Fruit fly (Drosophila melanogaster) whole organism, embryonic: ENCODE measurements around the gene CG4465.
A peak's percentile ranks its signal among the peaks of the same experiment; 100 is the strongest.

Experiments used
- Atf3 ChIP-seq: fragments of 200-800 bp; sonication (Bioruptor generic); optimal IDR thresholded peaks from 3 replicates; lab custom pipeline; 2016; ENCODE audit warnings: missing biosample characterization, missing genetic modification characterization
- Atf6 ChIP-seq: fragments of 200-800 bp; sonication (Bioruptor generic); IDR thresholded peaks from 2 replicates; pipeline ENCODE4 v1.3.6; 2022; ENCODE audit warnings: missing biosample characterization, missing genetic modification characterization
- CG10366 ChIP-seq: fragments of 200-800 bp; sonication (Bioruptor generic); IDR thresholded peaks from 2 replicates; pipeline ENCODE4 v1.3.6; 2022; ENCODE audit warnings: missing biosample characterization, missing genetic modification characterization
- CG12104 ChIP-seq: fragments of 200-800 bp; sonication (Bioruptor generic); optimal IDR thresholded peaks from 3 replicates; lab custom pipeline; 2016; ENCODE audit warnings: missing biosample characterization, missing genetic modification characterization
- CG12236 ChIP-seq: fragments of 200-800 bp; sonication (Bioruptor generic); optimal IDR thresholded peaks from 2 replicates; lab custom pipeline; 2016; ENCODE audit warnings: missing biosample characterization, missing genetic modification characterization
- CG12391 ChIP-seq: fragments of 200-800 bp; sonication (Bioruptor generic); optimal IDR thresholded peaks from 3 replicates; lab custom pipeline; 2018; ENCODE audit warnings: missing biosample characterization, mild to moderate bottlenecking, missing genetic modification characterization, moderate library complexity
- CG12942 ChIP-seq: fragments of 200-800 bp; sonication (Bioruptor generic); optimal IDR thresholded peaks from 3 replicates; lab custom pipeline; 2016; ENCODE audit warnings: missing biosample characterization, missing genetic modification characterization
- CG13123 ChIP-seq: fragments of 200-800 bp; sonication (Bioruptor generic); optimal IDR thresholded peaks from 2 replicates; lab custom pipeline; 2016; ENCODE audit warnings: missing biosample characterization, missing genetic modification characterization
- CG1529 ChIP-seq: fragments of 200-800 bp; sonication (Bioruptor generic); optimal IDR thresholded peaks from 3 replicates; lab custom pipeline; 2018; ENCODE audit warnings: missing biosample characterization, missing genetic modification characterization
- CG1647 ChIP-seq: fragments of 200-800 bp; sonication (Bioruptor generic); optimal IDR thresholded peaks from 3 replicates; lab custom pipeline; 2016; ENCODE audit warnings: missing biosample characterization, missing genetic modification characterization
- CG17385 ChIP-seq: fragments of 200-800 bp; sonication (Bioruptor generic); optimal IDR thresholded peaks from 3 replicates; lab custom pipeline; 2018; ENCODE audit warnings: missing biosample characterization, mild to moderate bottlenecking, missing genetic modification characterization
- CG2678 ChIP-seq: fragments of 200-800 bp; sonication (Bioruptor generic); optimal IDR thresholded peaks from 3 replicates; lab custom pipeline; 2019; ENCODE audit warnings: missing biosample characterization, mild to moderate bottlenecking, missing genetic modification characterization, moderate library complexity
- CG3065 ChIP-seq: fragments of 200-800 bp; sonication (Bioruptor generic); optimal IDR thresholded peaks from 2 replicates; lab custom pipeline; 2016; ENCODE audit warnings: missing biosample characterization, missing genetic modification characterization
- CG31441 ChIP-seq: fragments of 200-800 bp; sonication (Bioruptor generic); IDR thresholded peaks from 2 replicates; pipeline ENCODE4 v1.3.6; 2022; ENCODE audit warnings: missing biosample characterization, missing genetic modification characterization
- CG32767 ChIP-seq: fragments of 200-800 bp; sonication (Bioruptor generic); IDR thresholded peaks from 2 replicates; pipeline ENCODE4 v1.3.6; 2022; ENCODE audit warnings: missing biosample characterization, missing genetic modification characterization
- CG3407 ChIP-seq: fragments of 200-800 bp; sonication (Bioruptor generic); optimal IDR thresholded peaks from 2 replicates; lab custom pipeline; 2018; ENCODE audit warnings: missing biosample characterization, mild to moderate bottlenecking, missing genetic modification characterization
- CG3995 ChIP-seq: fragments of 200-800 bp; sonication (Bioruptor generic); optimal IDR thresholded peaks from 3 replicates; lab custom pipeline; 2016; ENCODE audit warnings: missing biosample characterization, missing genetic modification characterization
- CG4328 ChIP-seq: fragments of 200-800 bp; sonication (Bioruptor generic); optimal IDR thresholded peaks from 3 replicates; lab custom pipeline; 2017; ENCODE audit warnings: missing biosample characterization, missing genetic modification reagents, missing genetic modification characterization
- CG6175 ChIP-seq: fragments of 200-800 bp; sonication (Bioruptor generic); IDR thresholded peaks from 3 replicates; pipeline ENCODE4 v1.3.6; 2022; ENCODE audit warnings: missing biosample characterization, missing genetic modification characterization
- CG6683 ChIP-seq: fragments of 200-800 bp; sonication (Bioruptor generic); optimal IDR thresholded peaks from 2 replicates; lab custom pipeline; 2017; ENCODE audit warnings: missing biosample characterization, mild to moderate bottlenecking, missing genetic modification characterization, missing genetic modification reagents
- CG8388 ChIP-seq: fragments of 200-800 bp; sonication (Bioruptor generic); optimal IDR thresholded peaks from 2 replicates; lab custom pipeline; 2019; ENCODE audit warnings: missing biosample characterization, mild to moderate bottlenecking, missing genetic modification characterization, moderate library complexity
- CG8944 ChIP-seq: fragments of 200-800 bp; sonication (Bioruptor generic); optimal IDR thresholded peaks from 3 replicates; lab custom pipeline; 2016; ENCODE audit warnings: missing biosample characterization, missing genetic modification characterization
- CoRest ChIP-seq: fragments of 200-800 bp; sonication (Bioruptor generic); optimal IDR thresholded peaks from 3 replicates; lab custom pipeline; 2018; ENCODE audit warnings: missing biosample characterization, mild to moderate bottlenecking, missing genetic modification characterization, moderate library complexity
- D ChIP-seq, 2 experiments: fragments of 200-800 bp in 1 of 2; fragments of >200 bp in 1 of 2; sonication (Bioruptor generic) in 1 of 2; optimal IDR thresholded peaks; 2 replicates in 1 of 2; 3 replicates in 1 of 2; lab custom pipeline; 2017; ENCODE audit warnings: mild to moderate bottlenecking in 1 of 2, missing biosample characterization in 1 of 2, missing genetic modification characterization in 1 of 2, missing genetic modification reagents in 1 of 2
- Eip74EF ChIP-seq, 2 experiments: fragments of 200-800 bp in 1 of 2; fragments of >200 bp in 1 of 2; sonication (Bioruptor generic) in 1 of 2; optimal IDR thresholded peaks; 2 replicates each; lab custom pipeline; 2017 to 2019; ENCODE audit warnings: missing biosample characterization in 2 of 2, missing genetic modification characterization in 2 of 2, mild to moderate bottlenecking in 1 of 2, moderate library complexity in 1 of 2
- GATAe ChIP-seq: fragments of 200-800 bp; sonication (Bioruptor generic); conservative IDR thresholded peaks from 2 replicates; pipeline ENCODE4 v1.3.6; 2022; ENCODE audit warnings: missing biosample characterization, missing genetic modification characterization
- HmgD ChIP-seq: fragments of 200-800 bp; sonication (Bioruptor generic); optimal IDR thresholded peaks from 3 replicates; lab custom pipeline; 2016; ENCODE audit warnings: missing biosample characterization, missing genetic modification characterization
- Hr39 ChIP-seq: fragments of >200 bp; optimal IDR thresholded peaks from 2 replicates; lab custom pipeline; 2017
- Jarid2 ChIP-seq: fragments of 200-800 bp; sonication (Bioruptor generic); optimal IDR thresholded peaks from 3 replicates; lab custom pipeline; 2017; ENCODE audit warnings: mild to moderate bottlenecking, missing biosample characterization, missing genetic modification reagents, missing genetic modification characterization
- Lim3 ChIP-seq: fragments of 200-800 bp; sonication (Bioruptor generic); IDR thresholded peaks from 2 replicates; pipeline ENCODE4 v1.3.6; 2022; ENCODE audit warnings: missing biosample characterization, missing genetic modification characterization
- Meics ChIP-seq: fragments of 200-800 bp; sonication (Bioruptor generic); optimal IDR thresholded peaks from 2 replicates; lab custom pipeline; 2017; ENCODE audit warnings: missing biosample characterization, mild to moderate bottlenecking, missing genetic modification characterization
- Mrtf ChIP-seq: fragments of 200-800 bp; sonication (Bioruptor generic); IDR thresholded peaks from 3 replicates; pipeline ENCODE4 v1.3.6; 2022; ENCODE audit warnings: missing biosample characterization, missing genetic modification characterization
- Optix ChIP-seq: fragments of 200-800 bp; sonication (Bioruptor generic); IDR thresholded peaks from 3 replicates; pipeline ENCODE4 v1.3.6; 2022; ENCODE audit warnings: missing biosample characterization, missing genetic modification characterization
- TFAM ChIP-seq: fragments of 200-800 bp; sonication (Bioruptor generic); optimal IDR thresholded peaks from 2 replicates; lab custom pipeline; 2017; ENCODE audit warnings: missing biosample characterization, missing genetic modification characterization, inconsistent platforms
- bab2 ChIP-seq: fragments of 200-800 bp; sonication (Bioruptor generic); optimal IDR thresholded peaks from 2 replicates; lab custom pipeline; 2016; ENCODE audit warnings: missing biosample characterization, missing genetic modification characterization
- bbx ChIP-seq: fragments of 200-800 bp; sonication (Bioruptor generic); IDR thresholded peaks from 2 replicates; pipeline ENCODE4 v1.3.6; 2022; ENCODE audit warnings: missing biosample characterization, missing genetic modification characterization; ENCODE audit not compliant: partially characterized antibody
- bowl ChIP-seq: fragments of 200-800 bp; sonication (Bioruptor generic); IDR thresholded peaks from 2 replicates; pipeline ENCODE4 v1.3.6; 2022; ENCODE audit warnings: missing biosample characterization, missing genetic modification characterization
- bsh ChIP-seq, 2 experiments: fragments of 200-800 bp; sonication (Bioruptor generic); optimal IDR thresholded peaks; 2 replicates each; lab custom pipeline; 2017 to 2018; ENCODE audit warnings: mild to moderate bottlenecking in 2 of 2, missing biosample characterization in 2 of 2, missing genetic modification characterization in 2 of 2, moderate library complexity in 1 of 2
- danr ChIP-seq: fragments of 200-800 bp; sonication (Bioruptor generic); IDR thresholded peaks from 2 replicates; pipeline ENCODE4 v1.3.6; 2022; ENCODE audit warnings: missing biosample characterization, missing genetic modification characterization
- gem ChIP-seq: fragments of 200-800 bp; sonication (Bioruptor generic); optimal IDR thresholded peaks from 2 replicates; lab custom pipeline; 2019; ENCODE audit warnings: missing biosample characterization, mild to moderate bottlenecking, missing genetic modification characterization, moderate library complexity
- kay ChIP-seq: fragments of 200-800 bp; sonication (Bioruptor generic); optimal IDR thresholded peaks from 2 replicates; lab custom pipeline; 2016; ENCODE audit warnings: missing biosample characterization, missing genetic modification characterization
- lab ChIP-seq: fragments of 200-800 bp; sonication (Bioruptor generic); optimal IDR thresholded peaks from 3 replicates; lab custom pipeline; 2017; ENCODE audit warnings: missing biosample characterization, missing genetic modification characterization, mild to moderate bottlenecking, moderate library complexity, missing genetic modification reagents
- lilli ChIP-seq: fragments of 200-800 bp; sonication (Bioruptor generic); optimal IDR thresholded peaks from 3 replicates; lab custom pipeline; 2016; ENCODE audit warnings: missing biosample characterization, missing genetic modification characterization
- pb ChIP-seq: fragments of 200-800 bp; sonication (Bioruptor generic); optimal IDR thresholded peaks from 3 replicates; lab custom pipeline; 2016; ENCODE audit warnings: missing biosample characterization, missing genetic modification characterization
- pita ChIP-seq: fragments of 200-800 bp; sonication (Bioruptor generic); optimal IDR thresholded peaks from 2 replicates; lab custom pipeline; 2017; ENCODE audit warnings: missing biosample characterization, mild to moderate bottlenecking, missing genetic modification characterization
- pnt ChIP-seq: fragments of 200-800 bp; sonication (Bioruptor generic); optimal IDR thresholded peaks from 3 replicates; lab custom pipeline; 2016; ENCODE audit warnings: missing biosample characterization, missing genetic modification characterization
- slou ChIP-seq: fragments of 200-800 bp; sonication (Bioruptor generic); optimal IDR thresholded peaks from 3 replicates; lab custom pipeline; 2016; ENCODE audit warnings: missing biosample characterization, missing genetic modification characterization
- trh ChIP-seq: fragments of 200-800 bp; sonication (Bioruptor generic); optimal IDR thresholded peaks from 2 replicates; lab custom pipeline; 2016; ENCODE audit warnings: missing biosample characterization, missing genetic modification characterization
- ttk ChIP-seq: fragments of 200-800 bp; sonication (Bioruptor generic); IDR thresholded peaks from 2 replicates; pipeline ENCODE4 v2.1.2; 2022; ENCODE audit warnings: missing biosample characterization, missing genetic modification characterization
- usp ChIP-seq: fragments of >200 bp; optimal IDR thresholded peaks from 2 replicates; lab custom pipeline; 2017; ENCODE audit warnings: missing biosample characterization, missing genetic modification characterization

Gene CG4465

DNA sequence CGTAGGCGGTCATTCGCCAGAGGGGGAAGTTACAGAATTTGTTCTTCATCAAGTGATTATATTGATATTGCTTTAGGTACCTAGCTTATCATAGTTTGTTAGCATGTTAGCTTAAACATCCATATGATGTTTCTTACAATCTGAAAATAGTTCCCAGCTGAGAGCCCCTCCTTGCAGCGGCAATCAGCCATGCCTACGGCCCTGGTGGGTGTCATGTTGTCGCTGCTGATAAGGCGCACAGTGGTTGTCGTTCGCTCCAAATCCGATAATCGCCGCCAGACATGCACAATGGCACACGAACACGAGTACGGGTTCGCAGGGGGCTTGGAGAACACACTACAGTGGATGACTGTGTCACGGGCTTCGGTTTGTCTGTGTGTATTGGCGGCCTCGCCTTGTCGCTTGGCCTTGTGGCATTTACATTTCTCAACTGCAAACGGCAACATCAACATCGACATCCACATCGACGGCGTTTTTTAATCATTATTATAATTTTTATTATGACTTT, 11.7 kb downstream of the CG4465 start (continued):
- peak; percentile 89 for TF ChIP-seq bab2
- TF ChIP-seq CG6683 (GFP tag; lab: Kevin White, UChicago), result peak; percentile 37
- TF ChIP-seq Mrtf (GFP tag; lab: Robert Waterston, UW), result peak; percentile 83
- peak; percentile 82 for TF ChIP-seq danr
- TF ChIP-seq slou (GFP tag; lab: Kevin White, UChicago), result no peak
- TF ChIP-seq lilli (GFP tag; lab: Kevin White, UChicago), result peak; percentile 91
- peak; percentile 61 for TF ChIP-seq Atf3 (GFP tag; lab: Kevin White, UChicago)
- TF ChIP-seq Optix (GFP tag; lab: Robert Waterston, UW), result peak; percentile 76
- TF ChIP-seq pita, result no peak
- peak; percentile 64 for TF ChIP-seq pnt
- TF ChIP-seq usp (GFP tag; lab: Kevin White, UChicago), result no peak
- TF ChIP-seq lab (GFP tag; lab: Kevin White, UChicago), result peak; percentile 92
- TF ChIP-seq CG3407 (GFP tag; lab: Kevin White, UChicago), result no peak
- TF ChIP-seq Eip74EF (GFP tag; optimal IDR thresholded peaks at IDR 0.05; lab: Kevin White, UChicago), result peak in 1 of 2 experiments; percentile 6
- TF ChIP-seq CG12236, result peak; percentile 27
- no peak for TF ChIP-seq trh (GFP tag; lab: Kevin White, UChicago)
- peak; percentile 83 for TF ChIP-seq CG10366 (GFP tag; lab: Robert Waterston, UW)
- peak; percentile 61 for TF ChIP-seq CG8388
- peak; percentile 41 for TF ChIP-seq CG3065 (GFP tag; lab: Kevin White, UChicago)
- peak; percentile 75 for TF ChIP-seq CG1647 (GFP tag; lab: Kevin White, UChicago)
- peak; percentile 27 for TF ChIP-seq ttk
- TF ChIP-seq Lim3 (GFP tag; lab: Robert Waterston, UW), result peak; percentile 46; the same call in 1 of the 2 replicates
- peak; percentile 62; the same call in 1 of the 2 replicates for TF ChIP-seq CG32767
- peak; percentile 79 for TF ChIP-seq CoRest (tag; lab: Kevin White, UChicago)
- TF ChIP-seq CG12391 (tag; lab: Kevin White, UChicago), result peak; percentile 81
- no peak for TF ChIP-seq Hr39 (lab: Kevin White, UChicago)
- peak; percentile 73 for TF ChIP-seq CG8944 (GFP tag; lab: Kevin White, UChicago)
- TF ChIP-seq CG4328 (GFP tag; lab: Kevin White, UChicago), result peak; percentile 12
- peak; percentile 82 for TF ChIP-seq CG31441
- TF ChIP-seq TFAM (GFP tag; lab: Kevin White, UChicago), result no peak
- peak; percentile 63 for TF ChIP-seq pb (GFP tag; lab: Kevin White, UChicago)
- peak; percentile 83 for TF ChIP-seq CG2678 (tag; lab: Kevin White, UChicago)
- TF ChIP-seq Jarid2 (GFP tag; lab: Kevin White, UChicago), result no peak
- TF ChIP-seq D (optimal IDR thresholded peaks at IDR 0.05; lab: Kevin White, UChicago), result no peak
- peak; percentile 42 for TF ChIP-seq D (GFP tag; optimal IDR thresholded peaks at IDR 0.05; lab: Kevin White, UChicago)
- TF ChIP-seq CG6175 (GFP tag; lab: Robert Waterston, UW), result peak; percentile 48; the same call in 1 of the 3 replicates
- peak; percentile 40 for TF ChIP-seq kay
- peak; percentile 70 for TF ChIP-seq CG13123 (GFP tag; lab: Kevin White, UChicago)
- TF ChIP-seq bsh (GFP tag; optimal IDR thresholded peaks at IDR 0.05; lab: Kevin White, UChicago), result peak; percentile 34 to 81
- peak; percentile 47; the same call in 1 of the 2 replicates for TF ChIP-seq bowl (GFP tag; lab: Robert Waterston, UW)
- TF ChIP-seq GATAe (GFP tag; lab: Robert Waterston, UW), result peak; percentile 82
- peak; percentile 59 for TF ChIP-seq CG17385 (GFP tag; lab: Kevin White, UChicago)
- peak; percentile 82 for TF ChIP-seq gem (tag; lab: Kevin White, UChicago)
- peak; percentile 44 for TF ChIP-seq CG3995
- peak; percentile 87 for TF ChIP-seq Meics (GFP tag; lab: Kevin White, UChicago)
- peak; percentile 65 for TF ChIP-seq CG12942
- no peak for TF ChIP-seq bbx
- peak; percentile 50 for TF ChIP-seq CG1529 (GFP tag; lab: Kevin White, UChicago)
- peak; percentile 27 for TF ChIP-seq HmgD
- peak; percentile 53 for TF ChIP-seq CG12104 (GFP tag; lab: Kevin White, UChicago)
- peak; percentile 86 for TF ChIP-seq Atf6 (GFP tag; lab: Robert Waterston, UW)
